Worm (Caenorhabditis elegans) whole organism, L3 larva: ENCODE data around the gene Y53C12A.8.

Experiments used
- aly-2 ChIP-seq: fragments of 150-350 bp; optimal IDR thresholded peaks from 2 replicates; lab custom pipeline; 2014; ENCODE audit warnings: missing biosample characterization, missing genetic modification characterization
- ama-1 ChIP-seq: fragments of 150-350 bp; optimal IDR thresholded peaks from 2 replicates; lab custom pipeline; 2018
- ceh-82 ChIP-seq: fragments of 150-350 bp; optimal IDR thresholded peaks from 2 replicates; lab custom pipeline; 2014; ENCODE audit warnings: missing biosample characterization, missing genetic modification characterization
- egl-27 ChIP-seq: sonication (generic microtip); optimal IDR thresholded peaks from 4 replicates; lab custom pipeline; 2017; ENCODE audit warnings: missing biosample characterization, missing genetic modification reagents, missing genetic modification characterization
- nhr-28 ChIP-seq: fragments of 150-350 bp; optimal IDR thresholded peaks from 2 replicates; lab custom pipeline; 2014; ENCODE audit warnings: missing biosample characterization, missing genetic modification characterization
- pqm-1 ChIP-seq: fragments of 150-350 bp; optimal IDR thresholded peaks from 2 replicates; lab custom pipeline; 2017; ENCODE audit warnings: missing biosample characterization, missing genetic modification characterization, inconsistent platforms
- snpc-4 ChIP-seq: fragments of 150-350 bp; optimal IDR thresholded peaks from 2 replicates; lab custom pipeline; 2014; ENCODE audit warnings: missing biosample characterization, missing genetic modification characterization
- ztf-11 ChIP-seq: fragments of 150-350 bp; optimal IDR thresholded peaks from 2 replicates; lab custom pipeline; 2014; ENCODE audit warnings: missing biosample characterization, missing genetic modification characterization

DNA sequence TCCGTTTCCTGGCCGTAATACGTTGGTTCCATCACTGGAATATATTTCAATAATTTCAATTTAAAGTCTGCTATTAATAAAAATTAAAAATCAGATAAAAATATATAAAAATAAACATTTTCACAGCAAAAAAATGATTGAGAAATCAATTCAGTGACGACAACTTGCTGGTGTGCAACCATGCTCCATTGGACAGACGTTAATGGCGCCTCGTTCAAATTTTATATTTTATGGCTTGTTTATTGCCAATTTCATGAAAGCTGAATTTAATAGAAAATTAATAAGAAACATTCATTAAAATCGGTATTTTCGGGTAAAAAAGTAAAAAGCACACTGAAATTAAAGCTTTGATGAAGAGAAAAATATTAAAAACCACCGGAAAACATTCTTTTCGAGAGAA, 5.9 kb upstream of the Y53C12A.8 start, which contains the start of gene Y53C12A.3:
- no peak for TF ChIP-seq pqm-1 (tag; lab: Kevin White, UChicago)
- no peak for TF ChIP-seq nhr-28 (tag; lab: Kevin White, UChicago)
- no peak for TF ChIP-seq egl-27 (tag; lab: Kevin White, UChicago)
- TF ChIP-seq snpc-4 (tag; lab: Kevin White, UChicago): no peak
- TF ChIP-seq ama-1: no peak
- TF ChIP-seq ceh-82 (tag; lab: Kevin White, UChicago): no peak
- TF ChIP-seq aly-2 (tag; lab: Kevin White, UChicago): no peak
- no peak for TF ChIP-seq ztf-11
